Worm (Caenorhabditis elegans): ENCODE measurements around the gene ntl-4.

Gene ntl-4

DNA sequence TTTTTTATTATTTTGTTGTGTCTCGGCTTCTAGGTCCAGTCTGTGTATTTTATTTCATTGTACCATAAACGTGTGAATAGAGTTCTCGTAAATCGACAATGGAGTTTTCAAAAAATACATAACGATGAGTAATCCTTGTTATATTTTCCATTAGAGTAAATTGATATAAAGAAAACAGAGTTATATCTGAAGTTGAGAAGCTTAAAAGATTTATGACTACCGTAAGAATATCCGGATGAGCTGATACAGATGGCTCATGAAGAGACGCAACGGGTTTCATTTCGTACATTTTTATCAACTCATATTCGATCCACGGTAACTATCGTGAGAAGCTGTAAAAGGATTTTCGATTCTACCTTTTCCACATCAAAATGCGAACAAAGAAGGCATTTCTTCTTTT, 17.5 kb downstream of the ntl-4 start, which contains the start of gene gcy-8:
Gene gcy-8, plus strand, starts transcription at position 301 of the 400 bp plus-strand sequence.
- no peak for TF ChIP-seq nhr-23 (tag; optimal IDR thresholded peaks at IDR 0.05)
- TF ChIP-seq ZK546.5 (tag; optimal IDR thresholded peaks at IDR 0.05), result no peak
- no peak for TF ChIP-seq nhr-10 (tag; optimal IDR thresholded peaks at IDR 0.05)
- no peak for TF ChIP-seq mab-5 (tag; optimal IDR thresholded peaks at IDR 0.05)
- no peak for TF ChIP-seq sem-4 (tag; optimal IDR thresholded peaks at IDR 0.05)
- TF ChIP-seq peb-1 (tag; optimal IDR thresholded peaks at IDR 0.05), result no peak
- TF ChIP-seq unc-39 (tag; optimal IDR thresholded peaks at IDR 0.05), result no peak
- TF ChIP-seq unc-55 (GFP tag; optimal IDR thresholded peaks at IDR 0.05), result no peak
- TF ChIP-seq nhr-25 (tag; optimal IDR thresholded peaks at IDR 0.05), result no peak
- no peak for TF ChIP-seq ceh-16 (tag; optimal IDR thresholded peaks at IDR 0.05)
- no peak for TF ChIP-seq elt-1 (tag; optimal IDR thresholded peaks at IDR 0.05)
- TF ChIP-seq gmeb-1 (tag; optimal IDR thresholded peaks at IDR 0.05), result no peak
- TF ChIP-seq sma-9 (GFP tag; optimal IDR thresholded peaks at IDR 0.05), result no peak
- no peak for TF ChIP-seq sma-9 (tag; optimal IDR thresholded peaks at IDR 0.05)
- no peak for TF ChIP-seq crh-2 (tag; optimal IDR thresholded peaks at IDR 0.05)
- no peak for TF ChIP-seq egl-27 (tag; optimal IDR thresholded peaks at IDR 0.05)
- no peak for TF ChIP-seq zag-1 (tag; optimal IDR thresholded peaks at IDR 0.05)
- no peak for TF ChIP-seq lsy-2 (tag; optimal IDR thresholded peaks at IDR 0.05)
- no peak for TF ChIP-seq unc-62 (GFP tag; optimal IDR thresholded peaks at IDR 0.05)
- TF ChIP-seq ceh-82 (tag; optimal IDR thresholded peaks at IDR 0.05), result no peak

DNA sequence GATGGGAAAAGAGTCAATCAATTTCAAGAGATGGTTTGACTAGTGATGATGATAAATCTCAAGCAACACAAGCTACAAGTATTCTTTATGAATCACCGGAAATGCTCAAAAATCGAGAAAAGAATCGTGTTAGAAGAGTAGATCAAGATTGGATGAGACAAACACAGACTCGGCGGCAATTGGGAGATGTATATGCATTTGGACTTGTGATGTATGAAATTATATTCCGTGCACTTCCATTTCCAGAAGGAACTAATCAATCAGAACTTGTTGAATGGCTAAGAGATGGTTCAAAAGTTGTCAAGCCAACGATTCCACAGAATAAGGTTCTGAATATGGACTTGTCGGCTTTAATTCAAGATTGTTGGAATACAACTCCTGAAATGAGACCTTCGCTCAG, 21.5 kb downstream of the ntl-4 start:
- TF ChIP-seq gmeb-1 (tag; optimal IDR thresholded peaks at IDR 0.05) (no peak), blmp-1 (tag; optimal IDR thresholded peaks at IDR 0.05; ENCODE audit: insufficient read depth) (no peak), nhr-21 (tag; optimal IDR thresholded peaks at IDR 0.05) (no peak), lin-39 (tag; optimal IDR thresholded peaks at IDR 0.05) (no peak), ceh-82 (tag; optimal IDR thresholded peaks at IDR 0.05) (no peak), nhr-10 (tag; optimal IDR thresholded peaks at IDR 0.05) (no peak), crh-2 (tag; optimal IDR thresholded peaks at IDR 0.05) (no peak), fos-1 (tag; optimal IDR thresholded peaks at IDR 0.05) (no peak), alr-1 (tag; optimal IDR thresholded peaks at IDR 0.05) (no peak), lin-11 (tag; optimal IDR thresholded peaks at IDR 0.05) (no peak), nhr-6 (tag; optimal IDR thresholded peaks at IDR 0.05) (no peak), dmd-4 (tag; optimal IDR thresholded peaks at IDR 0.05) (no peak), R02D3.7 (tag; optimal IDR thresholded peaks at IDR 0.05) (no peak)

DNA sequence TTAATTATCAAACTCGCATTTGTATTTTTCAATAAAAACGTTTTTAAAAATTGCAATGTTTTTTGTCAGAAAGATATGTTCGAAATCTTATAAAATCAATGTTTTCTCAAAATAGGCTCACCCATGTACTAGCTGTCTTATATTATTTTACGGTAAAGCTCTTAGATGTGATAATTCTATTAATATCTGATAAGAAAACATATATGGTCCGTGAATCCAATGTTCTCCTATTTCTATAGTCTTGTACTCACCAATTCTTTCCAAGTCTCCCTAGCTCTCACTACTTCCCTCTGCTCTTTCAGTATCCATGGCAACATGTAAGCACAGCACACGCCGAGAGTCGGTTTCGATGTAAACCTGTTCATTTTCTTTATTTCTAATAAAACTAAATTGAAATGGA, 23.4 kb downstream of the ntl-4 start, which contains the start of gene bbs-2:
Gene bbs-2, plus strand, starts transcription at position 301 of the 400 bp plus-strand sequence.
- TF ChIP-seq elt-3 (tag; optimal IDR thresholded peaks at IDR 0.05) (no peak), blmp-1 (tag; optimal IDR thresholded peaks at IDR 0.05; ENCODE audit: insufficient read depth) (no peak), nhr-21 (tag; optimal IDR thresholded peaks at IDR 0.05) (no peak), nhr-25 (tag; optimal IDR thresholded peaks at IDR 0.05) (no peak), alr-1 (tag; optimal IDR thresholded peaks at IDR 0.05) (no peak), Y55F3AM.14 (GFP tag; optimal IDR thresholded peaks at IDR 0.05) (no peak), nhr-10 (tag; optimal IDR thresholded peaks at IDR 0.05) (no peak), gmeb-1 (tag; optimal IDR thresholded peaks at IDR 0.05) (no peak), mab-5 (tag; optimal IDR thresholded peaks at IDR 0.05) (no peak), ztf-4 (tag; optimal IDR thresholded peaks at IDR 0.05) (no peak), lin-39 (tag; optimal IDR thresholded peaks at IDR 0.05) (no peak), ztf-11 (tag; optimal IDR thresholded peaks at IDR 0.05) (no peak), zag-1 (tag; optimal IDR thresholded peaks at IDR 0.05) (no peak), lin-11 (tag; optimal IDR thresholded peaks at IDR 0.05) (no peak), F13H6.1 (tag; optimal IDR thresholded peaks at IDR 0.05) (no peak)

DNA sequence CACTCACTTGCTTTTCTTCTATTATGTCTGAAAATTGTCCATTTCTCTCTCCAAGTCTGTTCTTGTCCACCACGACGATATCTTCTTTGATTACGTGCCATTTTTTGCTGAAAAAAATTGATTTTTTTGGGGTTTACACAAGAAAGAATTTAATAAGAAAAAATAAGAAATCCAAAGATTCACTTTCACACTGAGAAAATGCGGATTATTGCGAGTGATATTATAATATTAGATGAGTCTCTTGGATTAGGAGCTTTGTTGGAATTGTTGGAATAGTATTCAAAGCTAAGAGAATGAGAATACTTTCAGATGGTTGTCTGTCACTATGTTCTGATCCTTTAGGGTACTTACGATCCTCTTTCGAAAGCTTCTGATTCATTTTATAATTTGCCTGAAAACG, 28.5 kb downstream of the ntl-4 start, which contains the start of gene F20D12.7:
Gene F20D12.7, minus strand, starts transcription at position 101 of the 400 bp plus-strand sequence.
- TF ChIP-seq mab-5 (tag; optimal IDR thresholded peaks at IDR 0.05) (no peak), sma-9 (GFP tag; optimal IDR thresholded peaks at IDR 0.05) (no peak), sma-9 (tag; optimal IDR thresholded peaks at IDR 0.05) (no peak), unc-39 (tag; optimal IDR thresholded peaks at IDR 0.05) (no peak), snpc-4 (tag; optimal IDR thresholded peaks at IDR 0.05) (no peak), nhr-129 (tag; optimal IDR thresholded peaks at IDR 0.05) (no peak), ceh-82 (tag; optimal IDR thresholded peaks at IDR 0.05) (no peak), nhr-11 (tag; optimal IDR thresholded peaks at IDR 0.05) (no peak)
